Worm (Caenorhabditis elegans) whole organism, L2 larva: ENCODE measurements around the gene F55A11.11.

ENCODE experiments used
- C34F6.9 ChIP-seq: fragments of 150-350 bp; optimal IDR thresholded peaks from 2 replicates; lab custom pipeline; 2014; ENCODE audit warnings: missing biosample characterization, missing genetic modification characterization
- R02D3.7 ChIP-seq: fragments of 150-350 bp; optimal IDR thresholded peaks from 2 replicates; lab custom pipeline; 2014; ENCODE audit warnings: missing biosample characterization, missing genetic modification characterization
- Y55F3AM.14 ChIP-seq: fragments of 200-800 bp; sonication (Bioruptor generic); optimal IDR thresholded peaks from 2 replicates; lab custom pipeline; 2018; ENCODE audit warnings: mild to moderate bottlenecking, missing genetic modification characterization, missing compliant biosample characterization
- ZK546.5 ChIP-seq: sonication (generic microtip); optimal IDR thresholded peaks from 2 replicates; lab custom pipeline; 2017; ENCODE audit warnings: missing biosample characterization, missing genetic modification characterization
- alr-1 ChIP-seq: fragments of 150-350 bp; optimal IDR thresholded peaks from 2 replicates; lab custom pipeline; 2014; ENCODE audit warnings: missing biosample characterization, missing genetic modification characterization
- aly-2 ChIP-seq: fragments of 150-350 bp; optimal IDR thresholded peaks from 2 replicates; lab custom pipeline; 2014; ENCODE audit warnings: missing biosample characterization, missing genetic modification characterization
- ama-1 ChIP-seq: fragments of 150-350 bp; optimal IDR thresholded peaks from 2 replicates; lab custom pipeline; 2018; ENCODE audit warnings: inconsistent platforms
- blmp-1 ChIP-seq: sonication (generic microtip); optimal IDR thresholded peaks from 2 replicates; lab custom pipeline; 2017; ENCODE audit warnings: missing genetic modification characterization, mild to moderate bottlenecking, missing compliant biosample characterization, antibody characterized with exemption, moderate library complexity; ENCODE audit not compliant: insufficient read depth
- dmd-4 ChIP-seq: sonication (generic microtip); optimal IDR thresholded peaks from 2 replicates; lab custom pipeline; 2017; ENCODE audit warnings: missing biosample characterization, missing genetic modification characterization
- egl-27 ChIP-seq: sonication (generic microtip); optimal IDR thresholded peaks from 3 replicates; lab custom pipeline; 2017; ENCODE audit warnings: missing biosample characterization, missing genetic modification reagents, missing genetic modification characterization
- elt-3 ChIP-seq: sonication (generic microtip); optimal IDR thresholded peaks from 2 replicates; lab custom pipeline; 2017; ENCODE audit warnings: missing biosample characterization, missing genetic modification characterization
- fos-1 ChIP-seq: fragments of 150-350 bp; optimal IDR thresholded peaks from 2 replicates; lab custom pipeline; 2014; ENCODE audit warnings: missing biosample characterization, missing genetic modification characterization
- lin-39 ChIP-seq: fragments of 150-350 bp; optimal IDR thresholded peaks from 2 replicates; lab custom pipeline; 2014; ENCODE audit warnings: missing biosample characterization, missing genetic modification reagents, missing genetic modification characterization
- mab-5 ChIP-seq: fragments of 150-350 bp; optimal IDR thresholded peaks from 2 replicates; lab custom pipeline; 2014; ENCODE audit warnings: missing biosample characterization, missing genetic modification characterization
- mbf-1 ChIP-seq: sonication (generic microtip); optimal IDR thresholded peaks from 2 replicates; lab custom pipeline; 2017; ENCODE audit warnings: missing biosample characterization, missing genetic modification characterization
- nhr-11 ChIP-seq: fragments of 150-350 bp; optimal IDR thresholded peaks from 2 replicates; lab custom pipeline; 2014; ENCODE audit warnings: missing biosample characterization, missing genetic modification characterization
- nhr-12 ChIP-seq: fragments of 150-350 bp; optimal IDR thresholded peaks from 2 replicates; lab custom pipeline; 2014; ENCODE audit warnings: missing biosample characterization, missing genetic modification characterization
- nhr-21 ChIP-seq: fragments of 150-350 bp; optimal IDR thresholded peaks from 2 replicates; lab custom pipeline; 2014; ENCODE audit warnings: missing biosample characterization, missing genetic modification characterization
- nhr-23 ChIP-seq: fragments of 150-350 bp; optimal IDR thresholded peaks from 2 replicates; lab custom pipeline; 2014; ENCODE audit warnings: missing biosample characterization, missing genetic modification reagents, missing genetic modification characterization
- nhr-237 ChIP-seq: fragments of 150-350 bp; optimal IDR thresholded peaks from 2 replicates; lab custom pipeline; 2014; ENCODE audit warnings: missing biosample characterization, missing genetic modification characterization
- nhr-6 ChIP-seq: fragments of 150-350 bp; optimal IDR thresholded peaks from 2 replicates; lab custom pipeline; 2014; ENCODE audit warnings: missing biosample characterization, missing genetic modification characterization
- peb-1 ChIP-seq: fragments of 150-350 bp; optimal IDR thresholded peaks from 2 replicates; lab custom pipeline; 2014; ENCODE audit warnings: missing biosample characterization, missing genetic modification characterization
- sem-4 ChIP-seq: fragments of 150-350 bp; optimal IDR thresholded peaks from 2 replicates; lab custom pipeline; 2014; ENCODE audit warnings: missing biosample characterization, missing genetic modification reagents, missing genetic modification characterization
- skn-1 ChIP-seq: sonication (generic microtip); optimal IDR thresholded peaks from 2 replicates; lab custom pipeline; 2017; ENCODE audit warnings: missing biosample characterization, missing genetic modification characterization
- snpc-4 ChIP-seq: fragments of 150-350 bp; optimal IDR thresholded peaks from 2 replicates; lab custom pipeline; 2014; ENCODE audit warnings: missing biosample characterization, missing genetic modification characterization
- unc-39 ChIP-seq: fragments of 150-350 bp; optimal IDR thresholded peaks from 2 replicates; lab custom pipeline; 2014; ENCODE audit warnings: missing biosample characterization, missing genetic modification characterization
- unc-62 ChIP-seq: fragments of 150-350 bp; optimal IDR thresholded peaks from 2 replicates; lab custom pipeline; 2014; ENCODE audit warnings: missing biosample characterization, missing genetic modification reagents, missing genetic modification characterization
- ztf-1 ChIP-seq: fragments of 200-800 bp; sonication (Bioruptor generic); conservative IDR thresholded peaks from 2 replicates; pipeline ENCODE4 v1.3.6; 2022; ENCODE audit warnings: missing genetic modification characterization, missing compliant biosample characterization
- ztf-4 ChIP-seq: fragments of 150-350 bp; optimal IDR thresholded peaks from 2 replicates; lab custom pipeline; 2014; ENCODE audit warnings: missing biosample characterization, missing genetic modification characterization

F55A11.11 gene

DNA sequence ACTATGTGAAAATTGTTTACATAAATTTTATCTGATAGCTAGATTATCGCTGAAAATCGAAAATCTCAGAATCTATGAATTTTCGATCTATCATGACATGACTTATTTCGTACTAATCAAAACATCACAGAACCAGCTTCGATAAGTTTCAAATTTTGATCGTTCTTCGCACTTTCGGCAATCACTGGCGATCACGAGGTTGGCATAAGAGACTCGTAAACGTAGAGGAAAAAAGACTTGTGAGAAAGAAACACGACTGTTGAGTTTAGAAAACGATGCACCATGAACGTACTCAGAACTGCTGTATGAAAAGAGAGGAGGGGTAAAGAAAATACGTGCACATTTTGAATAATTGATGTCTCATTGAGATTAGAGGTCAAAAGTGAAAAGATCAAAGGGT lies 41.0 kb downstream of the F55A11.11 start (continued):
- TF ChIP-seq mab-5, result peak; percentile 37
- peak; percentile 77 for TF ChIP-seq C34F6.9
- TF ChIP-seq nhr-12, result no peak
- no peak for TF ChIP-seq skn-1 (tag; lab: Kevin White, UChicago)
- no peak for TF ChIP-seq aly-2 (tag; lab: Kevin White, UChicago)

DNA sequence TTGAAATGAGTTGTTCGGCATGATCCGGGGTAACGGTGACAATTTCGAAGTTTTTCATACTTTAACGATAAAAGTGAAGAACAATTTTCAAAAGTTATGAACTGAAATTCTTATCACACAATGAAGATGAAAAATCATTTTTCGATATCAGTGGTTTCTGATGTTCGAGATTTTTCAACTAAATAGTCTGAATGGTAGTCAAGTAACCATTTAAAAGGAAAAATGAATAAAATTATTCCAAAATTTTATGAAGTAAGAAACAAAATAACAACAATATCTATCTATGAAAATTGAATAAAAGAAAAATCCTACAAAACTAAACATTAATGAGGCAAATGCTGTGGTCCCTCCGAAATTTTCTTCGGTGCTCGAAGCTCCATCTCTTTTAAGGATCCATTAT lies 42.7 kb downstream of the F55A11.11 start, which contains the start of gene D2023.4:
TSS of gene D2023.4 (minus strand) at position 101 of the 400 bp plus-strand sequence.
- peak; percentile 14 for TF ChIP-seq fos-1 (tag; lab: Kevin White, UChicago)
- no peak for TF ChIP-seq sem-4
- no peak for TF ChIP-seq mbf-1
- TF ChIP-seq unc-62 (GFP tag; lab: Kevin White, UChicago), result no peak
- TF ChIP-seq skn-1 (tag; lab: Kevin White, UChicago), result no peak
- no peak for TF ChIP-seq ZK546.5
- no peak for TF ChIP-seq nhr-23 (tag; lab: Kevin White, UChicago)
- TF ChIP-seq, all 48 proteins: peak for 1

DNA sequence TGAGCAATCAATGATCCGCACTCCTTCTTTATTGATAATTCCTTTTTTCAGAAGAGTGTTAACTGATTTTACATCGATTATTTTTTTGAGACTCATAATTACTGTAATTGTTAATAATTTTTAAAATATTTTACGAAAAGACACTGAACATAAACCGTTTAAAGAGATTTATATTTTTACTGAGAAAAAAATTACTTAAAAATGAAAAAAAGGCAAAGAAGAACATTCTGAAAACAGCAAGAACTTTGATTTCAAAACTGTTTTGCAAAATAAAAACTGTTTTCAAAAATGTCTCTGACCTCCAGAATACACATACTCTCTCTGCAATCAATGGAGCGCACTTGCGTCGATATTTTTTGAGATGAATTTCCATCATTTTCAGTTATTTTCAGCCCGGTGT lies 44.0 kb downstream of the F55A11.11 start, which contains the start of the genes mpst-1 and D2023.6:
TSS of gene mpst-1 (minus strand) at position 101 of the 400 bp plus-strand sequence.
TSS of gene D2023.6 (plus strand) at position 388 of the 400 bp plus-strand sequence.
- no peak for TF ChIP-seq Y55F3AM.14 (GFP tag; lab: Kevin White, UChicago)
- no peak for TF ChIP-seq fos-1 (tag; lab: Kevin White, UChicago)
- TF ChIP-seq C34F6.9, result peak; percentile 4

DNA sequence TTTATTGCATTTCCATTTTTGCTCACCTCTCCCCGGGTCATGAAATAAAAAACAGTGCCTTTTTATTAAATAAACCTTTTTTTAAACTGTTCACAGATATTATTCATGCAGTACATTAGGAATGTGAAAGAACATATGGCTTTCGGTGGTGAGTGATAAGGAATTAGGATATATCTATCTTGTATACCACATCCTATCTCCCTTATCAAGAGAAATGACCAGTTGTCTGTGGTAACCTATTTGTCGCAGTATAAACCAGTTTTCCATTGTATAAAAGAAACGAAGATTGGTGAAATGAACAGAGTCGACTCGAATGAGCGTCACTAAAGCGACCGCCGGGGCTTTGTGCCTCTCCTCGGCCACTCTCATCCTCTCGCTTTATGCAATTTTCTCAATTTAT lies 46.3 kb downstream of the F55A11.11 start, which contains the start of gene col-158:
TSS of gene col-158 (plus strand) at position 301 of the 400 bp plus-strand sequence.
- TF ChIP-seq unc-39 (tag; lab: Kevin White, UChicago) (no peak), nhr-11 (tag; lab: Kevin White, UChicago) (no peak), alr-1 (tag; lab: Kevin White, UChicago) (no peak), lin-39 (tag; lab: Kevin White, UChicago) (no peak), nhr-6 (no peak), elt-3 (tag; lab: Kevin White, UChicago) (no peak), ama-1 (no peak), unc-62 (GFP tag; lab: Kevin White, UChicago) (no peak), blmp-1 (tag; lab: Kevin White, UChicago) (no peak), mbf-1 (no peak), dmd-4 (tag; lab: Kevin White, UChicago) (no peak), ztf-1 (GFP tag; lab: Robert Waterston, UW) (no peak), fos-1 (tag; lab: Kevin White, UChicago) (no peak)

DNA sequence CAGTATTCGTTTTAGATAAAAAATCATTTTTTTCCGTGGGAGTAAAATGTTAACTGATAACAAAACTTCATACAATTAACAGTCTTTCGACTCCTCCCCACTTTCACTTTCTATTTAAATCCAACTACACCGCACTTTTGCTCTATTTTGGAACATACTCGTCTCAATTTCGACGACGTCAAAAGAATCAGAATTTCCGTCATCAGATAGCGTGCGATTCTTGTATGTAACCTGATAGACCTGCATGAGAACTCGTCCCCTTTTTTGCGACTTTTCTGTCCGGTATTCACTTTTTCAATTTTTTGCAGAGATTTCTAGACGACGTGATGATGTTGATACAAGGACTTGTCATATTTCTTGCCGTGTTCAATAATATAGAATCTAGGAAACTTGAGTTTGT lies 50.4 kb downstream of the F55A11.11 start, which contains the start of gene pho-8:
TSS of gene pho-8 (plus strand) at position 301 of the 400 bp plus-strand sequence.
- no peak for TF ChIP-seq mbf-1
- no peak for TF ChIP-seq snpc-4
- no peak for TF ChIP-seq unc-62 (GFP tag; lab: Kevin White, UChicago)
- TF ChIP-seq R02D3.7 (tag; lab: Kevin White, UChicago), result no peak
- no peak for TF ChIP-seq nhr-21 (tag; lab: Kevin White, UChicago)
- no peak for TF ChIP-seq nhr-23 (tag; lab: Kevin White, UChicago)
- no peak for TF ChIP-seq unc-39 (tag; lab: Kevin White, UChicago)
- TF ChIP-seq nhr-11 (tag; lab: Kevin White, UChicago), result no peak
- no peak for TF ChIP-seq sem-4
- TF ChIP-seq peb-1, result no peak
- TF ChIP-seq nhr-237, result no peak
- TF ChIP-seq alr-1 (tag; lab: Kevin White, UChicago), result no peak
- TF ChIP-seq elt-3 (tag; lab: Kevin White, UChicago), result no peak
- TF ChIP-seq ztf-4 (tag; lab: Kevin White, UChicago), result no peak
- TF ChIP-seq nhr-6, result no peak
- TF ChIP-seq egl-27 (tag; lab: Kevin White, UChicago), result no peak
